Worm (Caenorhabditis elegans): ENCODE results near the gene orc-1.
A peak's percentile ranks its signal among the peaks of the same experiment; 100 is the strongest.

Gene orc-1

ce11 chrIII:10634034-10634433 is 8.9 kb upstream of the orc-1 start:
- TF ChIP-seq tab-1 (GFP tag; IDR thresholded peaks at IDR 0.05), result no peak
- TF ChIP-seq ztf-23 (GFP tag; IDR thresholded peaks at IDR 0.05), result 0 out of 2 replicates have a peak, but pooled peaks have one; percentile 60
- TF ChIP-seq flt-1 (GFP tag; IDR thresholded peaks at IDR 0.05), result peak; percentile 83
- TF ChIP-seq T22C8.4 (GFP tag; IDR thresholded peaks at IDR 0.05), result no peak
- peak; percentile 30; the same call in 1 of the 2 replicates for TF ChIP-seq klf-2 (GFP tag; conservative IDR thresholded peaks at IDR 0.05)
- TF ChIP-seq ztf-29 (GFP tag; IDR thresholded peaks at IDR 0.05), result no peak
- TF ChIP-seq ref-1 (GFP tag; conservative IDR thresholded peaks at IDR 0.05), result no peak
- peak; percentile 19 for TF ChIP-seq cog-1 (tag; optimal IDR thresholded peaks at IDR 0.05)
- no peak for TF ChIP-seq med-1 (GFP tag; optimal IDR thresholded peaks at IDR 0.05; ENCODE audit: insufficient read depth)

ce11 chrIII:10634576-10634975 is 8.4 kb upstream of the orc-1 start:
- no peak for TF ChIP-seq T22C8.4 (GFP tag; IDR thresholded peaks at IDR 0.05)
- TF ChIP-seq ztf-29 (GFP tag; IDR thresholded peaks at IDR 0.05), result no peak
- TF ChIP-seq cog-1 (tag; optimal IDR thresholded peaks at IDR 0.05), result no peak
- no peak for TF ChIP-seq med-1 (GFP tag; optimal IDR thresholded peaks at IDR 0.05; ENCODE audit: insufficient read depth)
- TF ChIP-seq ref-1 (GFP tag; conservative IDR thresholded peaks at IDR 0.05), result no peak
- no peak for TF ChIP-seq tab-1 (GFP tag; IDR thresholded peaks at IDR 0.05)
- no peak for TF ChIP-seq ztf-23 (GFP tag; IDR thresholded peaks at IDR 0.05)
- no peak for TF ChIP-seq flt-1 (GFP tag; IDR thresholded peaks at IDR 0.05)
- no peak for TF ChIP-seq klf-2 (GFP tag; conservative IDR thresholded peaks at IDR 0.05)

ce11 chrIII:10636493-10637031 is 6.4 kb upstream of the orc-1 start:
- TF ChIP-seq cog-1 (tag; optimal IDR thresholded peaks at IDR 0.05) (no peak), klf-2 (GFP tag; conservative IDR thresholded peaks at IDR 0.05) (no peak), flt-1 (GFP tag; IDR thresholded peaks at IDR 0.05) (no peak), ztf-29 (GFP tag; IDR thresholded peaks at IDR 0.05) (no peak), ref-1 (GFP tag; conservative IDR thresholded peaks at IDR 0.05) (no peak), med-1 (GFP tag; optimal IDR thresholded peaks at IDR 0.05; ENCODE audit: insufficient read depth) (no peak), ztf-23 (GFP tag; IDR thresholded peaks at IDR 0.05) (no peak), tab-1 (GFP tag; IDR thresholded peaks at IDR 0.05) (no peak), T22C8.4 (GFP tag; IDR thresholded peaks at IDR 0.05) (no peak)

ce11 chrIII:10637933-10638332 is 5.0 kb upstream of the orc-1 start:
- no peak for TF ChIP-seq T22C8.4 (GFP tag; IDR thresholded peaks at IDR 0.05)
- no peak for TF ChIP-seq tab-1 (GFP tag; IDR thresholded peaks at IDR 0.05)
- TF ChIP-seq ref-1 (GFP tag; conservative IDR thresholded peaks at IDR 0.05), result no peak
- no peak for TF ChIP-seq cog-1 (tag; optimal IDR thresholded peaks at IDR 0.05)
- no peak for TF ChIP-seq med-1 (GFP tag; optimal IDR thresholded peaks at IDR 0.05; ENCODE audit: insufficient read depth)
- TF ChIP-seq flt-1 (GFP tag; IDR thresholded peaks at IDR 0.05), result no peak
- no peak for TF ChIP-seq klf-2 (GFP tag; conservative IDR thresholded peaks at IDR 0.05)
- no peak for TF ChIP-seq ztf-23 (GFP tag; IDR thresholded peaks at IDR 0.05)
- no peak for TF ChIP-seq ztf-29 (GFP tag; IDR thresholded peaks at IDR 0.05)

- no peak for TF ChIP-seq flt-1 (GFP tag; IDR thresholded peaks at IDR 0.05)
- no peak for TF ChIP-seq ztf-29 (GFP tag; IDR thresholded peaks at IDR 0.05)
- no peak for TF ChIP-seq tab-1 (GFP tag; IDR thresholded peaks at IDR 0.05)
- TF ChIP-seq T22C8.4 (GFP tag; IDR thresholded peaks at IDR 0.05), result no peak
- TF ChIP-seq ref-1 (GFP tag; conservative IDR thresholded peaks at IDR 0.05), result no peak
- TF ChIP-seq cog-1 (tag; optimal IDR thresholded peaks at IDR 0.05), result no peak
- no peak for TF ChIP-seq klf-2 (GFP tag; conservative IDR thresholded peaks at IDR 0.05)
- TF ChIP-seq ztf-23 (GFP tag; IDR thresholded peaks at IDR 0.05), result no peak
- TF ChIP-seq med-1 (GFP tag; optimal IDR thresholded peaks at IDR 0.05; ENCODE audit: insufficient read depth), result no peak
Observed at ce11 chrIII:10638339-10639021, 4.4 kb upstream of the orc-1 start, which contains the start of gene Y39A1A.27. TSS of gene Y39A1A.27 (plus strand) at chrIII:10638971.

- TF ChIP-seq ref-1 (GFP tag; conservative IDR thresholded peaks at IDR 0.05) (no peak), klf-2 (GFP tag; conservative IDR thresholded peaks at IDR 0.05) (no peak), cog-1 (tag; optimal IDR thresholded peaks at IDR 0.05) (no peak)
Observed at ce11 chrIII:10646094-10646493, 3.2 kb downstream of the orc-1 start, which contains the start of gene orc-4. TSS of gene orc-4 (plus strand) at chrIII:10646170.

- TF ChIP-seq ref-1 (GFP tag; conservative IDR thresholded peaks at IDR 0.05) (no peak), ztf-29 (GFP tag; IDR thresholded peaks at IDR 0.05) (no peak)
Observed at ce11 chrIII:10649219-10649618, 6.3 kb downstream of the orc-1 start, which contains the start of gene emg-1. TSS of gene emg-1 (plus strand) at chrIII:10649519.

- no peak for TF ChIP-seq ref-1 (GFP tag; conservative IDR thresholded peaks at IDR 0.05)
- TF ChIP-seq ztf-23 (GFP tag; IDR thresholded peaks at IDR 0.05), result no peak; the same call in 1 of the 2 replicates
- TF ChIP-seq med-1 (GFP tag; optimal IDR thresholded peaks at IDR 0.05; ENCODE audit: insufficient read depth), result no peak
- no peak for TF ChIP-seq ztf-29 (GFP tag; IDR thresholded peaks at IDR 0.05)
- peak; percentile 57; the same call in 1 of the 2 replicates for TF ChIP-seq flt-1 (GFP tag; IDR thresholded peaks at IDR 0.05)
- TF ChIP-seq tab-1 (GFP tag; IDR thresholded peaks at IDR 0.05), result no peak
- no peak for TF ChIP-seq klf-2 (GFP tag; conservative IDR thresholded peaks at IDR 0.05)
- peak; percentile 69; the same call in 1 of the 2 replicates for TF ChIP-seq T22C8.4 (GFP tag; IDR thresholded peaks at IDR 0.05)
- peak; percentile 53 for TF ChIP-seq cog-1 (tag; optimal IDR thresholded peaks at IDR 0.05)
Observed at ce11 chrIII:10651634-10652033, 8.7 kb downstream of the orc-1 start.

- TF ChIP-seq cog-1 (tag; optimal IDR thresholded peaks at IDR 0.05) (no peak), flt-1 (GFP tag; IDR thresholded peaks at IDR 0.05) (no peak), med-1 (GFP tag; optimal IDR thresholded peaks at IDR 0.05; ENCODE audit: insufficient read depth) (no peak), tab-1 (GFP tag; IDR thresholded peaks at IDR 0.05) (no peak), ref-1 (GFP tag; conservative IDR thresholded peaks at IDR 0.05) (no peak)
Observed at ce11 chrIII:10652833-10653232, 9.9 kb downstream of the orc-1 start.

- no peak for TF ChIP-seq flt-1 (GFP tag; IDR thresholded peaks at IDR 0.05)
- no peak for TF ChIP-seq ztf-23 (GFP tag; IDR thresholded peaks at IDR 0.05)
- TF ChIP-seq ref-1 (GFP tag; conservative IDR thresholded peaks at IDR 0.05), result no peak
- TF ChIP-seq klf-2 (GFP tag; conservative IDR thresholded peaks at IDR 0.05), result no peak
- no peak for TF ChIP-seq med-1 (GFP tag; optimal IDR thresholded peaks at IDR 0.05; ENCODE audit: insufficient read depth)
- TF ChIP-seq tab-1 (GFP tag; IDR thresholded peaks at IDR 0.05), result no peak
- TF ChIP-seq cog-1 (tag; optimal IDR thresholded peaks at IDR 0.05), result no peak
- TF ChIP-seq T22C8.4 (GFP tag; IDR thresholded peaks at IDR 0.05), result no peak
- TF ChIP-seq ztf-29 (GFP tag; IDR thresholded peaks at IDR 0.05), result no peak
Observed at ce11 chrIII:10653479-10653878, 10.6 kb downstream of the orc-1 start.
